Fruit fly (Drosophila melanogaster) whole organism, embryonic: Measurements from ENCODE around the gene CG12035.
A peak's percentile ranks its signal among the peaks of the same experiment; 100 is the strongest.

Experiments used
- Antp ChIP-seq: fragments of 200-800 bp; sonication (Bioruptor generic); optimal IDR thresholded peaks from 3 replicates; lab custom pipeline; 2016; ENCODE audit warnings: missing biosample characterization, missing genetic modification characterization
- Atf-2 ChIP-seq: fragments of 200-800 bp; sonication (Bioruptor generic); optimal IDR thresholded peaks from 2 replicates; lab custom pipeline; 2016; ENCODE audit warnings: missing biosample characterization, missing genetic modification characterization
- Awh ChIP-seq: fragments of 200-800 bp; sonication (Bioruptor generic); IDR thresholded peaks from 2 replicates; pipeline ENCODE4, ENCODE4 v1.3.6; 2022; ENCODE audit warnings: missing biosample characterization, missing genetic modification characterization
- Blimp-1 ChIP-seq: fragments of 200-800 bp; sonication (Bioruptor generic); optimal IDR thresholded peaks from 3 replicates; lab custom pipeline; 2018; ENCODE audit warnings: missing biosample characterization, missing genetic modification characterization, mild to moderate bottlenecking, moderate library complexity, missing genetic modification reagents
- C15 ChIP-seq: fragments of 200-800 bp; sonication (Bioruptor generic); IDR thresholded peaks from 3 replicates; pipeline ENCODE4 v1.3.6; 2022; ENCODE audit warnings: missing biosample characterization, missing genetic modification characterization
- CG12155 ChIP-seq: fragments of 200-800 bp; sonication (Bioruptor generic); optimal IDR thresholded peaks from 3 replicates; lab custom pipeline; 2016; ENCODE audit warnings: missing biosample characterization, missing genetic modification characterization
- CG12942 ChIP-seq: fragments of 200-800 bp; sonication (Bioruptor generic); optimal IDR thresholded peaks from 3 replicates; lab custom pipeline; 2016; ENCODE audit warnings: missing biosample characterization, missing genetic modification characterization
- CG13296 ChIP-seq: fragments of 200-800 bp; sonication (Bioruptor generic); optimal IDR thresholded peaks from 3 replicates; lab custom pipeline; 2018; ENCODE audit warnings: missing biosample characterization, mild to moderate bottlenecking, missing genetic modification characterization
- CG17361 ChIP-seq: fragments of 200-800 bp; sonication (Bioruptor generic); IDR thresholded peaks from 3 replicates; pipeline ENCODE4 v1.3.6; 2022; ENCODE audit warnings: missing biosample characterization, missing genetic modification characterization
- CG17912 ChIP-seq: fragments of 200-800 bp; sonication (Bioruptor generic); optimal IDR thresholded peaks from 2 replicates; lab custom pipeline; 2018; ENCODE audit warnings: missing biosample characterization, mild to moderate bottlenecking, missing genetic modification characterization
- CG2120 ChIP-seq: fragments of 200-800 bp; sonication (Bioruptor generic); optimal IDR thresholded peaks from 3 replicates; lab custom pipeline; 2016; ENCODE audit warnings: missing biosample characterization, missing genetic modification characterization
- CG2875 ChIP-seq: fragments of 200-800 bp; sonication (Bioruptor generic); optimal IDR thresholded peaks from 2 replicates; lab custom pipeline; 2017; ENCODE audit warnings: missing biosample characterization, mild to moderate bottlenecking, missing genetic modification characterization, missing genetic modification reagents
- CG32772 ChIP-seq: fragments of 200-800 bp; sonication (Bioruptor generic); IDR thresholded peaks from 2 replicates; pipeline ENCODE4 v1.3.6; 2022; ENCODE audit warnings: missing biosample characterization, missing genetic modification characterization
- CG3281 ChIP-seq: fragments of 200-800 bp; sonication (Bioruptor generic); optimal IDR thresholded peaks from 3 replicates; lab custom pipeline; 2017; ENCODE audit warnings: missing biosample characterization, mild to moderate bottlenecking, missing genetic modification characterization
- CG3995 ChIP-seq: fragments of 200-800 bp; sonication (Bioruptor generic); optimal IDR thresholded peaks from 3 replicates; lab custom pipeline; 2016; ENCODE audit warnings: missing biosample characterization, missing genetic modification characterization
- CG6175 ChIP-seq: fragments of 200-800 bp; sonication (Bioruptor generic); IDR thresholded peaks from 3 replicates; pipeline ENCODE4 v1.3.6; 2022; ENCODE audit warnings: missing biosample characterization, missing genetic modification characterization
- CG6654 ChIP-seq: fragments of 200-800 bp; sonication (Bioruptor generic); optimal IDR thresholded peaks from 2 replicates; lab custom pipeline; 2017; ENCODE audit warnings: missing biosample characterization, mild to moderate bottlenecking, missing genetic modification characterization
- CG8765 ChIP-seq: fragments of 200-800 bp; sonication (Bioruptor generic); IDR thresholded peaks from 2 replicates; pipeline ENCODE4 v1.3.6; 2022; ENCODE audit warnings: missing biosample characterization, missing genetic modification characterization
- Dek ChIP-seq: fragments of 200-800 bp; sonication (Bioruptor generic); optimal IDR thresholded peaks from 3 replicates; lab custom pipeline; 2019; ENCODE audit warnings: missing biosample characterization, mild to moderate bottlenecking, missing genetic modification characterization, moderate library complexity
- Dip3 ChIP-seq: fragments of 200-800 bp; sonication (Bioruptor generic); optimal IDR thresholded peaks from 3 replicates; lab custom pipeline; 2016; ENCODE audit warnings: missing biosample characterization, missing genetic modification characterization
- Dp ChIP-seq: fragments of 200-800 bp; sonication (Bioruptor generic); optimal IDR thresholded peaks from 2 replicates; lab custom pipeline; 2018; ENCODE audit warnings: missing biosample characterization, mild to moderate bottlenecking, missing genetic modification characterization, moderate library complexity
- Ets97D ChIP-seq: fragments of 200-800 bp; sonication (Bioruptor generic); optimal IDR thresholded peaks from 3 replicates; lab custom pipeline; 2016; ENCODE audit warnings: missing biosample characterization, missing genetic modification characterization
- Gsc ChIP-seq: fragments of 200-800 bp; sonication (Bioruptor generic); IDR thresholded peaks from 2 replicates; pipeline ENCODE4 v1.3.6; 2022; ENCODE audit warnings: missing biosample characterization, missing genetic modification characterization
- Hmr ChIP-seq: fragments of 200-800 bp; sonication (Bioruptor generic); optimal IDR thresholded peaks from 3 replicates; lab custom pipeline; 2017; ENCODE audit warnings: mild to moderate bottlenecking, missing biosample characterization, missing genetic modification reagents, missing genetic modification characterization
- Kr ChIP-seq: fragments of 200-800 bp; sonication (Bioruptor generic); optimal IDR thresholded peaks from 2 replicates; lab custom pipeline; 2017; ENCODE audit warnings: missing biosample characterization, mild to moderate bottlenecking, missing genetic modification characterization
- MESR4 ChIP-seq: fragments of 200-800 bp; sonication (Bioruptor generic); optimal IDR thresholded peaks from 2 replicates; lab custom pipeline; 2018; ENCODE audit warnings: missing biosample characterization, mild to moderate bottlenecking, missing genetic modification characterization, moderate library complexity
- Ravus ChIP-seq: fragments of 200-800 bp; sonication (Bioruptor generic); IDR thresholded peaks from 2 replicates; pipeline ENCODE4 v1.3.6; 2022; ENCODE audit warnings: missing biosample characterization, missing genetic modification characterization
- Spps ChIP-seq: fragments of 200-800 bp; sonication (Bioruptor generic); optimal IDR thresholded peaks from 2 replicates; lab custom pipeline; 2018; ENCODE audit warnings: missing biosample characterization, mild to moderate bottlenecking, missing genetic modification characterization
- aop ChIP-seq: fragments of 200-800 bp; sonication (Bioruptor generic); IDR thresholded peaks from 2 replicates; pipeline ENCODE4 v1.3.6; 2022; ENCODE audit warnings: missing biosample characterization, missing genetic modification characterization
- ara ChIP-seq: fragments of 200-800 bp; sonication (Bioruptor generic); IDR thresholded peaks from 2 replicates; pipeline ENCODE4 v1.3.6; 2022; ENCODE audit warnings: missing biosample characterization, missing genetic modification characterization
- bcd ChIP-seq: fragments of 200-800 bp; sonication (Bioruptor generic); optimal IDR thresholded peaks from 2 replicates; lab custom pipeline; 2017; ENCODE audit warnings: missing biosample characterization, mild to moderate bottlenecking, missing genetic modification characterization
- cas ChIP-seq: fragments of 200-800 bp; sonication (Bioruptor generic); IDR thresholded peaks from 2 replicates; pipeline ENCODE4 v1.3.6; 2022; ENCODE audit warnings: missing biosample characterization, missing genetic modification characterization
- chif ChIP-seq, 2 experiments: fragments of 200-800 bp; sonication (Bioruptor generic); optimal IDR thresholded peaks; 3 replicates each; lab custom pipeline; 2016; ENCODE audit warnings: missing biosample characterization in 2 of 2, missing genetic modification characterization in 2 of 2
- chm ChIP-seq: fragments of 200-800 bp; sonication (Bioruptor generic); IDR thresholded peaks from 2 replicates; pipeline ENCODE4 v1.3.6; 2022; ENCODE audit warnings: missing biosample characterization, missing genetic modification characterization
- croc ChIP-seq: fragments of 200-800 bp; sonication (Bioruptor generic); conservative IDR thresholded peaks from 3 replicates; pipeline ENCODE4 v1.3.6; 2022; ENCODE audit warnings: missing biosample characterization, missing genetic modification characterization
- exex ChIP-seq: fragments of 200-800 bp; sonication (Bioruptor generic); optimal IDR thresholded peaks from 4 replicates; lab custom pipeline; 2018; ENCODE audit warnings: missing biosample characterization, mild to moderate bottlenecking, missing genetic modification characterization, moderate library complexity
- ftz-f1 ChIP-seq: fragments of 200-800 bp; sonication (Bioruptor generic); optimal IDR thresholded peaks from 2 replicates; lab custom pipeline; 2016; ENCODE audit warnings: missing biosample characterization, missing genetic modification characterization
- grau ChIP-seq: fragments of 200-800 bp; optimal IDR thresholded peaks from 3 replicates; lab custom pipeline; 2019; ENCODE audit warnings: missing biosample characterization, mild to moderate bottlenecking, missing genetic modification characterization, moderate library complexity
- hth ChIP-seq: fragments of >200 bp; optimal IDR thresholded peaks from 2 replicates; lab custom pipeline; 2017; ENCODE audit warnings: inconsistent platforms
- jumu ChIP-seq: fragments of 200-800 bp; sonication (Bioruptor generic); optimal IDR thresholded peaks from 3 replicates; lab custom pipeline; 2016; ENCODE audit warnings: missing biosample characterization, missing genetic modification characterization
- kah ChIP-seq: fragments of 200-800 bp; sonication (Bioruptor generic); optimal IDR thresholded peaks from 2 replicates; lab custom pipeline; 2018; ENCODE audit warnings: missing biosample characterization, mild to moderate bottlenecking, missing genetic modification characterization
- lab ChIP-seq: fragments of 200-800 bp; sonication (Bioruptor generic); optimal IDR thresholded peaks from 3 replicates; lab custom pipeline; 2017; ENCODE audit warnings: missing biosample characterization, missing genetic modification characterization, mild to moderate bottlenecking, moderate library complexity, missing genetic modification reagents
- mld ChIP-seq: fragments of 200-800 bp; sonication (Bioruptor generic); IDR thresholded peaks from 3 replicates; pipeline ENCODE4 v1.3.6; 2022; ENCODE audit warnings: missing biosample characterization, missing genetic modification characterization; ENCODE audit not compliant: partially characterized antibody
- ranshi ChIP-seq: fragments of 200-800 bp; sonication (Bioruptor generic); IDR thresholded peaks from 2 replicates; pipeline ENCODE4 v1.3.6; 2022; ENCODE audit warnings: missing biosample characterization, missing genetic modification characterization
- ro ChIP-seq: fragments of 200-800 bp; sonication (Bioruptor generic); IDR thresholded peaks from 2 replicates; pipeline ENCODE4 v1.3.6; 2022; ENCODE audit warnings: missing biosample characterization, missing genetic modification characterization
- schlank ChIP-seq: fragments of 200-800 bp; sonication (Bioruptor generic); optimal IDR thresholded peaks from 2 replicates; lab custom pipeline; 2018; ENCODE audit warnings: missing biosample characterization, mild to moderate bottlenecking, missing genetic modification characterization
- sima ChIP-seq: fragments of 200-800 bp; sonication (Bioruptor generic); optimal IDR thresholded peaks from 2 replicates; lab custom pipeline; 2016; ENCODE audit warnings: missing biosample characterization, missing genetic modification characterization
- so ChIP-seq: fragments of 200-800 bp; sonication (Bioruptor generic); IDR thresholded peaks from 3 replicates; pipeline ENCODE4 v1.3.6; 2022; ENCODE audit warnings: missing biosample characterization, missing genetic modification characterization
- ssp ChIP-seq: fragments of 200-800 bp; sonication (Bioruptor generic); IDR thresholded peaks from 2 replicates; pipeline ENCODE4 v1.3.6; 2022; ENCODE audit warnings: missing biosample characterization, missing genetic modification characterization
- tin ChIP-seq: fragments of 200-800 bp; sonication (Bioruptor generic); optimal IDR thresholded peaks from 3 replicates; lab custom pipeline; 2016; ENCODE audit warnings: missing biosample characterization, missing genetic modification characterization
- wek ChIP-seq: fragments of 200-800 bp; sonication (Bioruptor generic); optimal IDR thresholded peaks from 3 replicates; lab custom pipeline; 2018; ENCODE audit warnings: missing biosample characterization, mild to moderate bottlenecking, missing genetic modification characterization, moderate library complexity
- zf30C ChIP-seq: fragments of 200-800 bp; sonication (Bioruptor generic); optimal IDR thresholded peaks from 3 replicates; lab custom pipeline; 2018; ENCODE audit warnings: missing biosample characterization, mild to moderate bottlenecking, missing genetic modification characterization

Gene CG12035

DNA sequence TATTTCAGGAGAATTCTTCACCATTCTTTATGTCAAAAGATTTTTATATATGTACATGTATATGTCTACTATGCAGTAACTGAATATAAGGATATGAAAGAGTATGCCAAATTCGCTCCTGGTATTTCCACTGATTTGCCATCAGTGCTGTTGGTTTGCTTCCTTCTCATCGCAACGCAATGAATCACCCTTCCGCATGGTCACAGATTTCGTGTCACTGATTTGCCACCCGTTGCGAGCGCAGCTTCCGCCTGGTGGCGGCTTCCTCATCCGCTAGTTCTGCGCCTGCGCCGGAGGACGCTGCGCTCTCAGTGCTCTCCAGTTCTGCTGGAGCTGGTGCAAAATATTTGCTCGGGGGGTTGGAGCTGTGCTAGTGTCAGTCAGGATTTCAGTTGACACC lies 24.0 kb downstream of the CG12035 start (continued):
- no peak for TF ChIP-seq CG17912 (GFP tag; lab: Kevin White, UChicago)
- TF ChIP-seq ftz-f1 (GFP tag; lab: Kevin White, UChicago), result no peak
- no peak for TF ChIP-seq tin (GFP tag; lab: Kevin White, UChicago)
- TF ChIP-seq bcd (GFP tag; lab: Kevin White, UChicago), result no peak
- TF ChIP-seq cas (GFP tag; lab: Robert Waterston, UW), result no peak
- peak; percentile 49 for TF ChIP-seq Ets97D (GFP tag; lab: Kevin White, UChicago)
- TF ChIP-seq aop, result no peak
- TF ChIP-seq schlank, result no peak
- no peak for TF ChIP-seq CG6654 (GFP tag; lab: Kevin White, UChicago)
- TF ChIP-seq Hmr, result peak; percentile 38
- no peak for TF ChIP-seq hth
- peak; percentile 94 for TF ChIP-seq CG3995 (GFP tag; lab: Kevin White, UChicago)
- no peak for TF ChIP-seq CG6175 (GFP tag; lab: Robert Waterston, UW)
- peak; percentile 17 for TF ChIP-seq CG2120 (GFP tag; lab: Kevin White, UChicago)
- TF ChIP-seq ssp, result no peak
- no peak for TF ChIP-seq kah (GFP tag; lab: Kevin White, UChicago)
- TF ChIP-seq CG12155, result no peak
- TF ChIP-seq ranshi (GFP tag; lab: Robert Waterston, UW), result no peak
- TF ChIP-seq Ravus, result no peak
- no peak for TF ChIP-seq CG8765 (GFP tag; lab: Robert Waterston, UW)

DNA sequence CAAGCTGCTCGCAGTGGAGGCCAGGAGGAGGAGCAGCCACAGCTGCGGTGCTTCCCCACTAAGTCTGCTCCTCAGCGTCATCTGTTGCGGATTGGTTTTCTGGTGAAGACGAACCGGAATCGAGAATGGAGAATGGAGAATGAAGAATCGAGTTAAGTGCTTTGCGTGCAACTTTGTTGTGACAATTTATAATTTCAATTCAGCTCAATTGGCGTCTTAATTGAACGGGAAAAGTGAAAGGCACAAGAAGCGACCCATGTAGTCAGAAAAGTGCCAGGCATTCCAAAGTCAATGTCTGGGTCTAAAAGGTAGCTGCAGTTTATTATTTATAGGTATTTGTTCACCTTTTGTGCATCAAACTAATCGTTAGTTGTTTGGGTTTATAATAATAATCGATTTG lies 30.1 kb downstream of the CG12035 start:
- TF ChIP-seq CG32772 (GFP tag; lab: Robert Waterston, UW) (no peak), ro (GFP tag; lab: Robert Waterston, UW) (no peak), CG12942 (GFP tag; lab: Kevin White, UChicago) (no peak), C15 (no peak), chif (GFP tag; optimal IDR thresholded peaks at IDR 0.05; lab: Kevin White, UChicago) (no peak), exex (tag; lab: Kevin White, UChicago) (no peak), grau (tag; lab: Kevin White, UChicago) (no peak), Gsc (GFP tag; lab: Robert Waterston, UW) (no peak), MESR4 (GFP tag; lab: Kevin White, UChicago) (no peak), jumu (GFP tag; lab: Kevin White, UChicago) (no peak), CG17361 (GFP tag; lab: Robert Waterston, UW) (no peak), lab (GFP tag; lab: Kevin White, UChicago) (no peak), Awh (GFP tag; lab: Robert Waterston, UW) (no peak), CG2875 (GFP tag; lab: Kevin White, UChicago) (no peak), sima (GFP tag; lab: Kevin White, UChicago) (no peak), Dip3 (GFP tag; lab: Kevin White, UChicago) (no peak), Dp (no peak), ara (no peak), zf30C (GFP tag; lab: Kevin White, UChicago) (no peak), Blimp-1 (GFP tag; lab: Kevin White, UChicago) (no peak)

DNA sequence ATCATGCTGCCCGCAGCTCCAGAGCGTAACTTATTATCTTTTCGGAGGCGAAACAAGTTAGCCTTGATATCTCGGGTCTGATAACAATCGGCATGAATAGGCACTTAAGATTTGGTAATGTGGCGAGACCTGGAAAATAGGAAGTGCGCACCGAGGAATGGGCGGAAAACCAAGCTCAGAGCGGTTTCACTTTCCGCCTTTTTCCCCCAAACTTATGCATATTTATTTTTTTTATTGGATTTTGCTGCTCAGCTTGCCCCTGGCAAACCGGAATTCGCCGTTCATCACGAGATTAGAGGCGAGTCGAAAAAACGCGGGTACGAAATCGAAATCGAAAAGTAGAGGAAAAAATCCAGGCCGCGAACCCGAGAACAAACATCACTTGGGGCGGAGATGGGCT lies 30.7 kb downstream of the CG12035 start:
- TF ChIP-seq Dek (no peak), CG3281 (GFP tag; lab: Kevin White, UChicago) (no peak), so (GFP tag; lab: Robert Waterston, UW) (no peak), Antp (no peak), grau (tag; lab: Kevin White, UChicago) (no peak), Atf-2 (no peak), Dp (no peak), Spps (tag; lab: Kevin White, UChicago) (no peak), mld (no peak), wek (GFP tag; lab: Kevin White, UChicago) (no peak), Kr (no peak), chm (GFP tag; lab: Robert Waterston, UW) (no peak), bcd (GFP tag; lab: Kevin White, UChicago) (no peak), CG13296 (GFP tag; lab: Kevin White, UChicago) (no peak), croc (GFP tag; lab: Robert Waterston, UW) (no peak)
